Fruit fly (Drosophila melanogaster): ENCODE results near the gene CG14881.

- TF ChIP-seq fd96Ca (GFP tag; IDR thresholded peaks at IDR 0.05) = no peak
- TF ChIP-seq gl (tag; optimal IDR thresholded peaks at IDR 0.05) = no peak
- TF ChIP-seq CG17806 (tag; optimal IDR thresholded peaks at IDR 0.05) = no peak
- no peak for TF ChIP-seq Ets98B (GFP tag; IDR thresholded peaks at IDR 0.05)
- no peak for TF ChIP-seq CG14655 (GFP tag; optimal IDR thresholded peaks at IDR 0.05)
- no peak for TF ChIP-seq CG8301 (tag; optimal IDR thresholded peaks at IDR 0.05)
- no peak for TF ChIP-seq EcR (GFP tag; optimal IDR thresholded peaks at IDR 0.05)
- TF ChIP-seq CG8159 (tag; optimal IDR thresholded peaks at IDR 0.05) = no peak
- no peak for TF ChIP-seq Snoo (tag; optimal IDR thresholded peaks at IDR 0.05)
- no peak for TF ChIP-seq rn (GFP tag; IDR thresholded peaks at IDR 0.05)
- TF ChIP-seq CG34367 (tag; optimal IDR thresholded peaks at IDR 0.05) = no peak
- TF ChIP-seq CG4496 (GFP tag; IDR thresholded peaks at IDR 0.05) = no peak
Observed at dm6 chr3R:16389117-16389516, 45.6 kb upstream of the CG14881 start.
